Fruit fly (Drosophila melanogaster): ENCODE results near the gene msl-2.

msl-2 gene

DNA sequence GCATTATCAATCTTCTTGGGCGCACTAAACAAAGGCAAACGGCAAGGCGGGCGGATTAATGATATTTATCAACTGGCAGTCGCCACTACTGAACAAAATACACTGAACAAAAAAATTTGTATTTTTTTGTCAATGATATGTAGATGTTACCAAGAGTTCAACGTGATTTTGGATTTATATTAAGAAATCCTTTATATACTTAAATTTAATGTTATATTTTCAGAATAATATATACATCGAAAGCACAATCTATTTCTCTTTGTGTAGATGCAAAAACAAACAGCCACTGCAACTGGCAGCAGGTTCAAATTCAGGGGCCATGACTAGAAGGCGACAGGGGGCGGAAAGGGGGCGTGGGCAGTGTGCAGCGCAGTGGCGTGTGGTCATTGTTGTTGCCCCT lies 16.8 kb upstream of the msl-2 start (continued):
- TF ChIP-seq lilli (GFP tag; optimal IDR thresholded peaks at IDR 0.05): no peak
- peak; percentile 30 for TF ChIP-seq nmo (GFP tag; optimal IDR thresholded peaks at IDR 0.05)
- 0 out of 3 replicates have a peak, but pooled peaks have one; percentile 30 for TF ChIP-seq ci (GFP tag; IDR thresholded peaks at IDR 0.05)
- TF ChIP-seq CG8388 (GFP tag; optimal IDR thresholded peaks at IDR 0.05): peak; percentile 4
- TF ChIP-seq bab2 (GFP tag; optimal IDR thresholded peaks at IDR 0.05): no peak
- TF ChIP-seq CG8089 (GFP tag; optimal IDR thresholded peaks at IDR 0.05): no peak
- TF ChIP-seq ewg (GFP tag; optimal IDR thresholded peaks at IDR 0.05): peak; percentile 3
- TF ChIP-seq z (GFP tag; IDR thresholded peaks at IDR 0.05): no peak
- TF ChIP-seq dmrt11E (tag; optimal IDR thresholded peaks at IDR 0.05): peak; percentile 42
- 0 out of 2 replicates have a peak, but pooled peaks have one; percentile 16 for TF ChIP-seq crol (GFP tag; IDR thresholded peaks at IDR 0.05)
- TF ChIP-seq CG30431 (GFP tag; optimal IDR thresholded peaks at IDR 0.05): no peak
- no peak for TF ChIP-seq chm (GFP tag; IDR thresholded peaks at IDR 0.05)
- TF ChIP-seq Oli (tag; optimal IDR thresholded peaks at IDR 0.05): peak; percentile 26
- no peak for TF ChIP-seq BEAF-32 (GFP tag; optimal IDR thresholded peaks at IDR 0.05)
- TF ChIP-seq CoRest (tag; optimal IDR thresholded peaks at IDR 0.05): peak; percentile 10
- no peak for TF ChIP-seq HLH54F (GFP tag; optimal IDR thresholded peaks at IDR 0.05)

DNA sequence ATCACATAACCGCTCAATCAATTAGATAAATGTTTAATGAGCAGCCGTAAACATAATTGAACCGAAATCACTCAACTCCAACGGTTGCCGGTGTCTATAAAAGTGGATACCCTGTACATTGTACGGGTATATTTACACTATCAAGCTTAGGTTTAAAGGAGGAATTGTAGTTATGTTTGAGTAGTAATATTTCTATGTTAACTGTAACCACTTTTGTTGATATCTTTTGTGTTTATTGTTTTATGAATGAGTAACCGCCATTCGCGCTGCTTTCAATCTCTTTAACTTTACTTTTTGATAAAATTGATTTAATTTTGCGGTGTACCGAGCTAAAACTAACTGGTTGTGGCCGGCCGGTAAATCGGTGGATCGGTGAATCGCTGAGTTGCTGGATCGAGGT lies 16.1 kb upstream of the msl-2 start:
- peak; percentile 80 for TF ChIP-seq Drgx (GFP tag; IDR thresholded peaks at IDR 0.05)
- no peak for TF ChIP-seq cad (GFP tag; optimal IDR thresholded peaks at IDR 0.05)
- TF ChIP-seq MESR4 (GFP tag; optimal IDR thresholded peaks at IDR 0.05): no peak

DNA sequence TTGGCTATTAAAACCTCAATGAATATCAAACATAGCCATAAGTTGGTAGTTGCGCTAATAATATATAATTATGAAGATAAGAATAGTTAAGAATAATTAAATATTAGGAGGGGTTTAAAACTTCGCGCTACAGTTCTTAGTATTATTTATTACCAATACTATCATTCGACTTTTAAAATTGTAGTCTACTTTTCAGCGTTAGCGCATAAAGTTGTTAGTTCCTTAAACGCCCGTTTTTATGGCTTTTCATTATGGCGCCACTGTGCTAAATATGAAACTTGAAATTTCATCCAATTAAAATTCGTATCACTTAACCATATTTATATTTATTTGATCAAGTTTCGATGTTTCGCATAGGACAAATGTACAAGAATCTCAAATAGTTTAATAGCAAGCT lies 14.5 kb upstream of the msl-2 start:
- TF ChIP-seq CG15479 (GFP tag; optimal IDR thresholded peaks at IDR 0.05): no peak
- TF ChIP-seq CG2712 (tag; optimal IDR thresholded peaks at IDR 0.05): peak; percentile 28
- peak; percentile 80 for TF ChIP-seq E2f2 (GFP tag; IDR thresholded peaks at IDR 0.05)
- TF ChIP-seq C15 (GFP tag; IDR thresholded peaks at IDR 0.05): no peak
- no peak for TF ChIP-seq CG1792 (GFP tag; optimal IDR thresholded peaks at IDR 0.05)
- peak; percentile 96 for TF ChIP-seq CTCF (GFP tag; optimal IDR thresholded peaks at IDR 0.05)
- TF ChIP-seq CG2202 (tag; optimal IDR thresholded peaks at IDR 0.05): peak; percentile 12
- TF ChIP-seq vvl (GFP tag; IDR thresholded peaks at IDR 0.05): 0 out of 2 replicates have a peak, but pooled peaks have one; percentile 11
- TF ChIP-seq CG3726 (GFP tag; IDR thresholded peaks at IDR 0.05): no peak
- no peak for TF ChIP-seq aop (GFP tag; IDR thresholded peaks at IDR 0.05)
- TF ChIP-seq grn (GFP tag; optimal IDR thresholded peaks at IDR 0.05): no peak
- peak in 1 of 2 experiments; percentile 22 for TF ChIP-seq eve (GFP tag; optimal IDR thresholded peaks at IDR 0.05)
- TF ChIP-seq odd (GFP tag; optimal IDR thresholded peaks at IDR 0.05): no peak
- peak; percentile 19 for TF ChIP-seq CG14710 (tag; optimal IDR thresholded peaks at IDR 0.05)
- TF ChIP-seq Abd-B (GFP tag; optimal IDR thresholded peaks at IDR 0.05): no peak
- peak; percentile 18 for TF ChIP-seq zen (tag; optimal IDR thresholded peaks at IDR 0.05)
- TF ChIP-seq CG10274 (GFP tag; optimal IDR thresholded peaks at IDR 0.05): no peak
- no peak for TF ChIP-seq bowl (GFP tag; IDR thresholded peaks at IDR 0.05)
- TF ChIP-seq CG10979 (tag; optimal IDR thresholded peaks at IDR 0.05): peak; percentile 14
- peak; percentile 82 for TF ChIP-seq CG10267 (tag; optimal IDR thresholded peaks at IDR 0.05)
- no peak for TF ChIP-seq wek (GFP tag; optimal IDR thresholded peaks at IDR 0.05)
- TF ChIP-seq Dp (GFP tag; optimal IDR thresholded peaks at IDR 0.05): peak; percentile 49
- peak; percentile 67 for TF ChIP-seq cg (GFP tag; optimal IDR thresholded peaks at IDR 0.05)
- peak; percentile 1 for TF ChIP-seq CG17829 (tag; optimal IDR thresholded peaks at IDR 0.05)
- peak; percentile 35 for TF ChIP-seq trem (tag; optimal IDR thresholded peaks at IDR 0.05)
- no peak for TF ChIP-seq phol (tag; optimal IDR thresholded peaks at IDR 0.05)
- peak; percentile 49 for TF ChIP-seq stwl (tag; optimal IDR thresholded peaks at IDR 0.05)
- TF ChIP-seq CG1233 (GFP tag; optimal IDR thresholded peaks at IDR 0.05): peak; percentile 8
- peak; percentile 2 for TF ChIP-seq CG1603 (tag; optimal IDR thresholded peaks at IDR 0.05)
- peak; percentile 1 for TF ChIP-seq CG4424 (GFP tag; optimal IDR thresholded peaks at IDR 0.05)
- TF ChIP-seq chinmo (GFP tag; IDR thresholded peaks at IDR 0.05; ENCODE audit: partially characterized antibody): peak; percentile 14; the same call in 1 of the 4 replicates
